Worm (Caenorhabditis elegans): Measurements from ENCODE around the gene egl-13.

Gene egl-13

DNA sequence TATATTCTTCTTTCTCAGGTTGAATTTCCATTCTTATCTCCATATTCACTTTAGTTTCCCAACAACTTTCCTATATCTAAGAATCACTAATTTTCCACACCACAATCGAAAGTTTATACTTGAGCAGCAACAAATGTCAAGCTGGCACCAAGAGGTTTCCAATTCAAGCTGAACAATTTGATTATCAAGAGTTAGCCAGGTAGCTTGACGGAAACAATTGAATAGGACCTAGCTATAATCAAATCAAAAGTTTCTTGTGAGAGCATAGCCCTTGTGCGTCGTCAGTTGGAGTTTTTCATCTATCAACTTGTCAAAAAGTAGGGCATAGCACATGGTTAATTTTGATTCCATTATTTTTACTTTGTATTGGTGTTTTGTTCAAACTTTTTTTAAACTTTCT is 8.0 kb upstream of the egl-13 start:
- TF ChIP-seq unc-86 (tag; optimal IDR thresholded peaks at IDR 0.05) (no peak), ceh-48 (tag; optimal IDR thresholded peaks at IDR 0.05) (no peak), dve-1 (tag; optimal IDR thresholded peaks at IDR 0.05) (no peak), unc-42 (tag; optimal IDR thresholded peaks at IDR 0.05) (peak; percentile 2)

ce11 chrX:5659614-5660013 is 4.0 kb upstream of the egl-13 start, which contains the start of gene T22B7.22:
Gene T22B7.22, plus strand, starts transcription at chrX:5659967.
- TF ChIP-seq fkh-6 (tag; optimal IDR thresholded peaks at IDR 0.05) (no peak), sox-4 (tag; optimal IDR thresholded peaks at IDR 0.05) (no peak), ceh-6 (GFP tag; optimal IDR thresholded peaks at IDR 0.05) (no peak), nhr-232 (tag; optimal IDR thresholded peaks at IDR 0.05) (no peak), ceh-9 (tag; optimal IDR thresholded peaks at IDR 0.05) (no peak), pros-1 (tag; optimal IDR thresholded peaks at IDR 0.05) (no peak), ceh-24 (tag; optimal IDR thresholded peaks at IDR 0.05) (no peak), ref-2 (tag; optimal IDR thresholded peaks at IDR 0.05) (no peak), lin-11 (tag; optimal IDR thresholded peaks at IDR 0.05) (no peak), ceh-14 (tag; optimal IDR thresholded peaks at IDR 0.05) (no peak), nfya-1 (tag; optimal IDR thresholded peaks at IDR 0.05) (no peak)

ce11 chrX:5661179-5661578 is 2.5 kb upstream of the egl-13 start:
- TF ChIP-seq che-1 (tag; optimal IDR thresholded peaks at IDR 0.05) (no peak), pros-1 (tag; optimal IDR thresholded peaks at IDR 0.05) (no peak), dve-1 (tag; optimal IDR thresholded peaks at IDR 0.05) (no peak), ceh-9 (tag; optimal IDR thresholded peaks at IDR 0.05) (no peak), tbx-2 (tag; optimal IDR thresholded peaks at IDR 0.05) (no peak), hlh-6 (tag; optimal IDR thresholded peaks at IDR 0.05) (no peak), F13H6.1 (tag; optimal IDR thresholded peaks at IDR 0.05) (no peak), ceh-30 (tag; optimal IDR thresholded peaks at IDR 0.05) (no peak), mec-3 (tag; optimal IDR thresholded peaks at IDR 0.05; ENCODE audit: borderline replicate concordance) (no peak), K02D7.2 (tag; optimal IDR thresholded peaks at IDR 0.05) (no peak), ceh-19 (GFP tag; optimal IDR thresholded peaks at IDR 0.05) (no peak), ceh-31 (tag; optimal IDR thresholded peaks at IDR 0.05) (no peak), hlh-13 (GFP tag; optimal IDR thresholded peaks at IDR 0.05) (no peak), ceh-24 (tag; optimal IDR thresholded peaks at IDR 0.05) (no peak), pax-1 (tag; optimal IDR thresholded peaks at IDR 0.05) (no peak), fax-1 (tag; optimal IDR thresholded peaks at IDR 0.05) (no peak), ceh-48 (tag; optimal IDR thresholded peaks at IDR 0.05) (no peak)

- TF ChIP-seq hlh-30 (tag; optimal IDR thresholded peaks at IDR 0.05; ENCODE audit: insufficient read depth) = no peak
- TF ChIP-seq zip-5 (tag; optimal IDR thresholded peaks at IDR 0.05) = no peak
- no peak for TF ChIP-seq fax-1 (tag; optimal IDR thresholded peaks at IDR 0.05)
- no peak for TF ChIP-seq F13H6.1 (tag; optimal IDR thresholded peaks at IDR 0.05)
- TF ChIP-seq ceh-9 (tag; optimal IDR thresholded peaks at IDR 0.05) = no peak
- TF ChIP-seq elt-4 (tag; optimal IDR thresholded peaks at IDR 0.05) = no peak
- TF ChIP-seq odd-2 (tag; optimal IDR thresholded peaks at IDR 0.05) = no peak
- TF ChIP-seq hlh-13 (GFP tag; optimal IDR thresholded peaks at IDR 0.05) = no peak
- no peak for TF ChIP-seq lin-11 (tag; optimal IDR thresholded peaks at IDR 0.05)
Observed at ce11 chrX:5669733-5670132, 6.1 kb downstream of the egl-13 start.

- TF ChIP-seq pqm-1 (tag; optimal IDR thresholded peaks at IDR 0.05) (no peak), ref-2 (tag; optimal IDR thresholded peaks at IDR 0.05) (no peak), dve-1 (tag; optimal IDR thresholded peaks at IDR 0.05) (no peak), elt-4 (tag; optimal IDR thresholded peaks at IDR 0.05) (no peak), hlh-6 (tag; optimal IDR thresholded peaks at IDR 0.05) (no peak), Y22D7AL.16 (tag; optimal IDR thresholded peaks at IDR 0.05) (no peak), T23F11.4 (GFP tag; optimal IDR thresholded peaks at IDR 0.05) (no peak), nfya-1 (tag; optimal IDR thresholded peaks at IDR 0.05) (no peak), unc-86 (tag; optimal IDR thresholded peaks at IDR 0.05) (no peak), ceh-30 (tag; optimal IDR thresholded peaks at IDR 0.05) (no peak), hlh-30 (tag; optimal IDR thresholded peaks at IDR 0.05; ENCODE audit: insufficient read depth) (no peak), C38D4.7 (GFP tag; optimal IDR thresholded peaks at IDR 0.05) (no peak), ceh-22 (tag; optimal IDR thresholded peaks at IDR 0.05) (no peak), ceh-45 (GFP tag; IDR thresholded peaks at IDR 0.05) (no peak), hlh-8 (tag; optimal IDR thresholded peaks at IDR 0.05) (no peak), fkh-10 (GFP tag; optimal IDR thresholded peaks at IDR 0.05) (no peak), ceh-31 (tag; optimal IDR thresholded peaks at IDR 0.05) (no peak)
Observed at ce11 chrX:5670829-5671228, 7.2 kb downstream of the egl-13 start.
